Worm (Caenorhabditis elegans) whole organism, L4 larva: ENCODE data around the gene R07D5.2.

ENCODE experiments used
- T26A8.4 ChIP-seq: fragments of 200-800 bp; sonication (Bioruptor generic); IDR thresholded peaks from 2 replicates; pipeline ENCODE4 v1.3.6; 2022; ENCODE audit warnings: missing genetic modification characterization, missing compliant biosample characterization
- Y48G9A.11 ChIP-seq: fragments of 200-800 bp; sonication (Bioruptor generic); IDR thresholded peaks from 2 replicates; pipeline ENCODE4 v1.3.6; 2022; ENCODE audit warnings: missing genetic modification reagents, missing genetic modification characterization, missing compliant biosample characterization
- Y5F2A.4 ChIP-seq: fragments of 200-800 bp; sonication (Bioruptor generic); optimal IDR thresholded peaks from 2 replicates; lab custom pipeline; 2018; ENCODE audit warnings: mild to moderate bottlenecking, missing genetic modification characterization, missing compliant biosample characterization
- Y75B8A.6 ChIP-seq: fragments of 200-800 bp; sonication (Bioruptor generic); IDR thresholded peaks from 2 replicates; pipeline ENCODE4 v1.3.6; 2022; ENCODE audit warnings: missing genetic modification reagents, missing genetic modification characterization, missing compliant biosample characterization
- ama-1 ChIP-seq: fragments of 150-350 bp; optimal IDR thresholded peaks from 2 replicates; lab custom pipeline; 2014; ENCODE audit warnings: inconsistent platforms, mixed read lengths
- daf-19 ChIP-seq: fragments of 200-800 bp; sonication (Bioruptor generic); conservative IDR thresholded peaks from 2 replicates; pipeline ENCODE4 v1.3.6; 2022; ENCODE audit warnings: missing genetic modification characterization, missing compliant biosample characterization
- dmd-8 ChIP-seq: fragments of 200-800 bp; sonication (Bioruptor generic); IDR thresholded peaks from 2 replicates; pipeline ENCODE4 v1.3.6; 2022; ENCODE audit warnings: missing genetic modification characterization, missing compliant biosample characterization
- duxl-1 ChIP-seq: sonication (generic microtip); optimal IDR thresholded peaks from 2 replicates; lab custom pipeline; 2016; ENCODE audit warnings: mild to moderate bottlenecking, missing genetic modification characterization, moderate library complexity, missing compliant biosample characterization; ENCODE audit not compliant: poor library complexity
- fkh-10 ChIP-seq: fragments of 150-350 bp; optimal IDR thresholded peaks from 2 replicates; lab custom pipeline; 2014; ENCODE audit warnings: missing biosample characterization, missing genetic modification reagents, missing genetic modification characterization
- hif-1 ChIP-seq, 2 experiments: sonication (generic microtip); optimal IDR thresholded peaks; 2 replicates each; lab custom pipeline; 2016 to 2017; ENCODE audit warnings: missing compliant biosample characterization in 2 of 2, missing genetic modification characterization in 2 of 2, missing genetic modification reagents in 2 of 2, missing genotype in 2 of 2, mild to moderate bottlenecking in 1 of 2
- hlh-30 ChIP-seq: sonication (generic microtip); optimal IDR thresholded peaks from 2 replicates; lab custom pipeline; 2017; ENCODE audit warnings: antibody characterized with exemption, mild to moderate bottlenecking, missing genetic modification characterization, missing compliant biosample characterization; ENCODE audit not compliant: insufficient read depth
- hmg-1.1 ChIP-seq: fragments of 200-800 bp; sonication (Bioruptor generic); IDR thresholded peaks from 2 replicates; pipeline ENCODE4 v1.3.6; 2022; ENCODE audit warnings: missing genetic modification reagents, missing genetic modification characterization, missing compliant biosample characterization
- jun-1 ChIP-seq: fragments of 150-350 bp; optimal IDR thresholded peaks from 2 replicates; lab custom pipeline; 2014; ENCODE audit warnings: missing biosample characterization, missing genetic modification reagents, missing genetic modification characterization
- lin-13 ChIP-seq: fragments of 150-350 bp; optimal IDR thresholded peaks from 2 replicates; lab custom pipeline; 2014; ENCODE audit warnings: missing biosample characterization, missing genetic modification reagents, missing genetic modification characterization
- lin-29 ChIP-seq: fragments of 200-800 bp; sonication (Bioruptor generic); IDR thresholded peaks from 2 replicates; pipeline ENCODE4 v1.3.6; 2022; ENCODE audit warnings: missing genetic modification reagents, missing genetic modification characterization, missing compliant biosample characterization
- lin-38 ChIP-seq: fragments of 200-800 bp; sonication (Bioruptor generic); IDR thresholded peaks from 2 replicates; pipeline ENCODE4 v1.3.6; 2022; ENCODE audit warnings: missing genetic modification reagents, missing genetic modification characterization, missing compliant biosample characterization
- lin-39 ChIP-seq: fragments of 150-350 bp; optimal IDR thresholded peaks from 2 replicates; lab custom pipeline; 2014; ENCODE audit warnings: missing biosample characterization, missing genetic modification reagents, missing genetic modification characterization
- lir-3 ChIP-seq: sonication (generic microtip); optimal IDR thresholded peaks from 2 replicates; lab custom pipeline; 2016; ENCODE audit warnings: mild to moderate bottlenecking, missing genetic modification characterization, missing compliant biosample characterization
- madf-5 ChIP-seq, 2 experiments: fragments of 200-800 bp; sonication (Bioruptor generic); IDR thresholded peaks; 2 replicates each; pipeline ENCODE4 v1.3.6; 2022; ENCODE audit warnings: missing compliant biosample characterization in 2 of 2, missing genetic modification characterization in 2 of 2
- mdl-1 ChIP-seq, 2 experiments: fragments of 150-350 bp in 1 of 2; sonication (generic microtip) in 1 of 2; optimal IDR thresholded peaks; 2 replicates each; lab custom pipeline; 2014 to 2017; ENCODE audit warnings: missing biosample characterization in 2 of 2, missing genetic modification characterization in 2 of 2
- mes-2 ChIP-seq: sonication (generic microtip); optimal IDR thresholded peaks from 2 replicates; lab custom pipeline; 2016; ENCODE audit warnings: missing genotype, mild to moderate bottlenecking, missing genetic modification characterization, missing compliant biosample characterization; ENCODE audit not compliant: poor library complexity, severe bottlenecking
- nhr-102 ChIP-seq: sonication (generic microtip); optimal IDR thresholded peaks from 2 replicates; lab custom pipeline; 2016; ENCODE audit warnings: mild to moderate bottlenecking, missing genetic modification characterization, moderate library complexity, missing compliant biosample characterization
- nhr-25 ChIP-seq: sonication (generic microtip); optimal IDR thresholded peaks from 2 replicates; lab custom pipeline; 2017; ENCODE audit warnings: missing genetic modification characterization, mild to moderate bottlenecking, missing compliant biosample characterization, antibody characterized with exemption, moderate library complexity, borderline replicate concordance; ENCODE audit not compliant: insufficient read depth
- nhr-28 ChIP-seq: fragments of 150-350 bp; optimal IDR thresholded peaks from 2 replicates; lab custom pipeline; 2014; ENCODE audit warnings: missing biosample characterization, missing genetic modification characterization
- nhr-41 ChIP-seq: fragments of 200-800 bp; sonication (Bioruptor generic); IDR thresholded peaks from 2 replicates; pipeline ENCODE4 v1.3.6; 2022; ENCODE audit warnings: missing genetic modification reagents, missing genetic modification characterization, missing compliant biosample characterization
- nhr-42 ChIP-seq: fragments of 200-800 bp; sonication (Bioruptor generic); IDR thresholded peaks from 2 replicates; pipeline ENCODE4 v1.3.6; 2022; ENCODE audit warnings: missing genetic modification characterization, missing compliant biosample characterization
- nhr-76 ChIP-seq: fragments of 150-350 bp; optimal IDR thresholded peaks from 2 replicates; lab custom pipeline; 2014; ENCODE audit warnings: missing biosample characterization, missing genetic modification characterization
- php-3 ChIP-seq: fragments of 200-800 bp; sonication (Bioruptor generic); IDR thresholded peaks from 2 replicates; pipeline ENCODE4 v1.3.6; 2022; ENCODE audit warnings: missing genetic modification reagents, missing genetic modification characterization, missing compliant biosample characterization
- pqm-1 ChIP-seq: sonication (generic microtip); optimal IDR thresholded peaks from 2 replicates; lab custom pipeline; 2017; ENCODE audit warnings: missing biosample characterization, missing genetic modification characterization
- sdz-12 ChIP-seq: fragments of 200-800 bp; sonication (Bioruptor generic); optimal IDR thresholded peaks from 2 replicates; lab custom pipeline; 2018; ENCODE audit warnings: mild to moderate bottlenecking, missing genetic modification characterization, missing compliant biosample characterization
- snpc-1.2 ChIP-seq: fragments of 200-800 bp; sonication (Bioruptor generic); IDR thresholded peaks from 2 replicates; pipeline ENCODE4 v1.3.6; 2022; ENCODE audit warnings: missing genetic modification reagents, missing genetic modification characterization, missing compliant biosample characterization
- tag-97 ChIP-seq: fragments of 200-800 bp; sonication (Bioruptor generic); IDR thresholded peaks from 2 replicates; pipeline ENCODE4 v1.3.6; 2022; ENCODE audit warnings: missing genetic modification characterization, missing compliant biosample characterization
- unc-62 ChIP-seq, 3 experiments: fragments of 150-350 bp in 1 of 3; sonication (generic microtip); optimal IDR thresholded peaks in 2 of 3; peaks in 1 of 3; 1 replicate in 1 of 3; 2 replicates in 2 of 3; lab custom pipeline; 2014 to 2017; ENCODE audit warnings: missing biosample characterization in 3 of 3, missing genetic modification characterization in 3 of 3, missing genetic modification reagents in 3 of 3, missing genotype in 1 of 3
- vab-7 ChIP-seq: fragments of 200-800 bp; sonication (Bioruptor generic); IDR thresholded peaks from 2 replicates; pipeline ENCODE4 v1.3.6; 2022; ENCODE audit warnings: missing genetic modification reagents, missing genetic modification characterization, missing compliant biosample characterization
- zfp-3 ChIP-seq: fragments of 200-800 bp; sonication (Bioruptor generic); conservative IDR thresholded peaks from 2 replicates; pipeline ENCODE4 v1.3.6; 2022; ENCODE audit warnings: missing genetic modification reagents, missing genetic modification characterization, missing compliant biosample characterization
- zip-2 ChIP-seq: fragments of 150-350 bp; optimal IDR thresholded peaks from 2 replicates; lab custom pipeline; 2014; ENCODE audit warnings: missing biosample characterization, missing genetic modification characterization
- ztf-11 ChIP-seq: fragments of 150-350 bp; optimal IDR thresholded peaks from 2 replicates; lab custom pipeline; 2014; ENCODE audit warnings: missing biosample characterization, missing genetic modification characterization
- ztf-7 ChIP-seq: fragments of 150-350 bp; optimal IDR thresholded peaks from 2 replicates; lab custom pipeline; 2014; ENCODE audit warnings: missing biosample characterization, missing genetic modification characterization

Gene R07D5.2

DNA sequence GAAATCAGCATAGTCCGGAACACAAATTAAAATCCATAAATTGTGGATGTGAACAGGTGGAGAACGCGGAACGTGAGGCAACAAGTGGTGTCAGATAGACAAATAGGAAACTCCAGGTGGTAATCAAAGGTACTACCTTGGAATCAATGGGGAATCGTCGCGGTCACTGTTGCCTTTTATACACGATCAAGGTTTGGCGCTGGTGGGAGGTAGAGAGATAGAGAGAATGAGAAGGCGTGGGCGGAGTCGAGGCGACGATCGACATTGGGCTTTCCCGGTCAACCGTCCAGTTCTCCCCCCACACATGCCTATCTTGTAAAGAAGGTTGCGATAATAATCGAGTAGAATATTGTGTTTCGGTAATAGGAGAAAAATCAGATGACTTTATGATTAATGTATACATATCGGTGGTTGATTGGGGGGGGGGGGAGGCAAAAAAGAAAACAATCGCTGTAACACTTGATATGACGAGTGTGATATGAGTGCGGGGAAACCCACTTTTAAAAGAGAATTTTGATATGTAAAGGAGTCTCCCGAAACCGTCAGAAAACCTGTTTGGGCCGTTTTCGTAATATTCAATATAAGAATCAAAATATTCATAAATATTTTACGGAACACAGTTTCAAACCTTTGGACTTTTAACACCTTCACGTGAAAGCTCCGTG, 38.7 kb downstream of the R07D5.2 start, which contains the start of the genes H40L08.8, H40L08.2 and H40L08.7 (continued):
- TF ChIP-seq Y5F2A.4 (GFP tag; lab: Kevin White, UChicago): no peak
- TF ChIP-seq lir-3 (tag; lab: Kevin White, UChicago): no peak
- TF ChIP-seq mes-2 (tag; lab: Kevin White, UChicago): no peak
- no peak for TF ChIP-seq ztf-7 (tag; lab: Kevin White, UChicago)
- TF ChIP-seq daf-19: no peak
- no peak for TF ChIP-seq snpc-1.2 (GFP tag; lab: Robert Waterston, UW)
- no peak for TF ChIP-seq Y48G9A.11 (GFP tag; lab: Robert Waterston, UW)
- peak; percentile 56 for TF ChIP-seq nhr-25 (tag; lab: Kevin White, UChicago)
- no peak for TF ChIP-seq nhr-76 (tag; lab: Kevin White, UChicago)
- no peak for TF ChIP-seq lin-29 (GFP tag; lab: Robert Waterston, UW)
- TF ChIP-seq nhr-42 (GFP tag; lab: Robert Waterston, UW): no peak
- TF ChIP-seq fkh-10 (GFP tag; lab: Kevin White, UChicago): no peak
- no peak for TF ChIP-seq lin-39 (tag; lab: Kevin White, UChicago)
- no peak for TF ChIP-seq nhr-41 (GFP tag; lab: Robert Waterston, UW)

DNA sequence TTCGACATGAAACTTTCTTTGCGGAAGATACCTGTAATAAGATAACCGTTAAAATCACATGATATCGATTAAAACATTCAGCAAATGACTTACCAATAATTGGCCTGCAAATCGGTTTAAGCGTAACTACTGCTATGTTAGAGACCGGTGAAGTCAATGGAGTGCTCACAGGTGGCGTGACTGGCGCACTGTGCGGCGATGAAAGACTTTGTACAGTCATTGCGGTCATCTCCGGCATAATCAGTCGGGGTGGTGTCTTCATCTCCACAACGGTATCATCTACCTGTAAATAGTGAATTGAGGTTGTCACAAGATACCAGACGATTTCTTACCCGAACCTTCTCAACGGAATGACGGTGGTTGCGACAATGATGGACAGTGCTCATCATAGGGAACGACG, 39.5 kb downstream of the R07D5.2 start:
- TF ChIP-seq dmd-8 (GFP tag; lab: Robert Waterston, UW): 0 out of 2 replicates have a peak, but pooled peaks have one; percentile 14
- no peak for TF ChIP-seq hmg-1.1 (GFP tag; lab: Robert Waterston, UW)
- TF ChIP-seq unc-62 (GFP tag; optimal IDR thresholded peaks at IDR 0.05 in 1 of 2; lab: Kevin White, UChicago): peak in 1 of 2 experiments; percentile 36
- no peak for TF ChIP-seq unc-62 (tag; optimal IDR thresholded peaks at IDR 0.05; lab: Kevin White, UChicago)
- no peak for TF ChIP-seq mdl-1 (tag; optimal IDR thresholded peaks at IDR 0.05; lab: Kevin White, UChicago)
- no peak for TF ChIP-seq madf-5 (GFP tag; IDR thresholded peaks at IDR 0.05; lab: Robert Waterston, UW)
- TF ChIP-seq lir-3 (tag; lab: Kevin White, UChicago): no peak
- no peak for TF ChIP-seq jun-1 (tag; lab: Kevin White, UChicago)
- no peak for TF ChIP-seq lin-13 (GFP tag; lab: Kevin White, UChicago)
- TF ChIP-seq nhr-102 (tag; lab: Kevin White, UChicago): peak; percentile 22
- TF ChIP-seq duxl-1 (tag; lab: Kevin White, UChicago): no peak
- no peak for TF ChIP-seq zip-2 (tag; lab: Kevin White, UChicago)
- TF ChIP-seq tag-97 (GFP tag; lab: Robert Waterston, UW): no peak
- TF ChIP-seq ama-1 (lab: Kevin White, UChicago): peak; percentile 72
- TF ChIP-seq pqm-1 (tag; lab: Kevin White, UChicago): no peak
- no peak for TF ChIP-seq hif-1 (tag; optimal IDR thresholded peaks at IDR 0.05; lab: Kevin White, UChicago)

DNA sequence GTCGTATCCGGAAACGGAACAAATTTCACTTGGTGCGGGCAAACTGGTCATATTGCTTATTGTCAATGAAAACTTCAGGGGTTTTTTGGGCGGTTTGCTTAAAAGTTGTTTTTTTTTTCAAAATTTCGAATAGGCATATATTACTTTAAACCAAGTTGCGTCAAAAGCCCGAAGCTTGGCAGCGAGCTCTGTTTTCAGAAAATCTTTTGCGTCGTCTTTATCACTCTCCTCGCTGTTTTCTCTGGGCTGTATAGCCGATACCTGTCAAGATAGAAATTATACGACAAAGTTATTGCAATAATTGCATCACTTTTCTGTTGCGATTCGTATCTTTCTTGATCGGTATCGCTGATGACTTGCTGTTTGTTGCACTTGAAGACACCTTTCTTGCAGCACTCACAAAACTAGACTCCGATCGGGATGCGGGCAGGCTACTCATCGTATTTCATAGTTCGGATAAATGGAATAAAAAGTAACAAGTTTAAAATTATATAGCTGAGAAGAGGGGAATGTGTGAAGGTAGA, 40.3 kb downstream of the R07D5.2 start, which contains the start of the genes H40L08.3 and H40L08.9:
H40L08.3 (minus strand) TSS at position 51 of the 524 bp plus-strand sequence.
H40L08.9 (minus strand) TSS at position 439 of the 524 bp plus-strand sequence.
- no peak for TF ChIP-seq zfp-3 (GFP tag; lab: Robert Waterston, UW)
- TF ChIP-seq lin-38 (GFP tag; lab: Robert Waterston, UW): 0 out of 2 replicates have a peak, but pooled peaks have one; percentile 5
- TF ChIP-seq nhr-102 (tag; lab: Kevin White, UChicago): peak; percentile 30
- TF ChIP-seq Y75B8A.6 (GFP tag; lab: Robert Waterston, UW): 0 out of 2 replicates have a peak, but pooled peaks have one; percentile 4
- no peak for TF ChIP-seq vab-7
- no peak for TF ChIP-seq lin-29 (GFP tag; lab: Robert Waterston, UW)
- peak; percentile 98 for TF ChIP-seq ama-1 (lab: Kevin White, UChicago)
- TF ChIP-seq unc-62 (GFP tag; optimal IDR thresholded peaks at IDR 0.05 in 1 of 2; lab: Kevin White, UChicago): peak in 1 of 2 experiments; percentile 97
- TF ChIP-seq unc-62 (tag; optimal IDR thresholded peaks at IDR 0.05; lab: Kevin White, UChicago): no peak
- TF ChIP-seq nhr-25 (tag; lab: Kevin White, UChicago): peak; percentile 56
- TF ChIP-seq php-3 (GFP tag; lab: Robert Waterston, UW): peak; percentile 46; the same call in 1 of the 2 replicates
- peak; percentile 72 for TF ChIP-seq T26A8.4 (GFP tag; lab: Robert Waterston, UW)
- TF ChIP-seq nhr-28 (tag; lab: Kevin White, UChicago): peak; percentile 9
- no peak for TF ChIP-seq ztf-11 (tag; lab: Kevin White, UChicago)
- TF ChIP-seq hlh-30 (tag; lab: Kevin White, UChicago): no peak
- peak; percentile 57 for TF ChIP-seq sdz-12 (GFP tag; lab: Kevin White, UChicago)
